Fruit fly (Drosophila melanogaster): ENCODE data around the gene MED30.
A peak's percentile ranks its signal among the peaks of the same experiment; 100 is the strongest.

The MED30 gene

dm6 chr3L:699368-700150, 45.7 kb upstream of the MED30 start (continued):
- TF ChIP-seq pan (optimal IDR thresholded peaks at IDR 0.05): no peak
- no peak for TF ChIP-seq pan (GFP tag; optimal IDR thresholded peaks at IDR 0.05 in 1 of 2, IDR thresholded peaks at IDR 0.05 in 1 of 2)
- peak; percentile 12 for TF ChIP-seq CG33557 (GFP tag; optimal IDR thresholded peaks at IDR 0.05)
- no peak for TF ChIP-seq disco-r (GFP tag; optimal IDR thresholded peaks at IDR 0.05)
- no peak for TF ChIP-seq tna (GFP tag; IDR thresholded peaks at IDR 0.05; ENCODE audit: partially characterized antibody)
- no peak for TF ChIP-seq CG12299 (tag; optimal IDR thresholded peaks at IDR 0.05)
- no peak for TF ChIP-seq CG31224 (GFP tag; IDR thresholded peaks at IDR 0.05)
- no peak for TF ChIP-seq NFAT (GFP tag; IDR thresholded peaks at IDR 0.05)
- no peak for TF ChIP-seq otp (GFP tag; IDR thresholded peaks at IDR 0.05)
- no peak for TF ChIP-seq Ptx1 (GFP tag; IDR thresholded peaks at IDR 0.05)
- TF ChIP-seq eve (GFP tag; optimal IDR thresholded peaks at IDR 0.05): no peak
- TF ChIP-seq sc (optimal IDR thresholded peaks at IDR 0.05): no peak
- no peak for TF ChIP-seq sc (GFP tag; optimal IDR thresholded peaks at IDR 0.05)
- no peak for TF ChIP-seq Hr78 (GFP tag; optimal IDR thresholded peaks at IDR 0.05)
- peak; percentile 43; the same call in 1 of the 2 replicates for TF ChIP-seq klu (GFP tag; IDR thresholded peaks at IDR 0.05)
- TF ChIP-seq ci (GFP tag; IDR thresholded peaks at IDR 0.05): peak; percentile 61; the same call in 2 of the 3 replicates
- TF ChIP-seq sob (GFP tag; IDR thresholded peaks at IDR 0.05): 0 out of 2 replicates have a peak, but pooled peaks have one; percentile 23
- TF ChIP-seq cg (GFP tag; optimal IDR thresholded peaks at IDR 0.05): no peak
- no peak for TF ChIP-seq CG6272 (GFP tag; IDR thresholded peaks at IDR 0.05)
- 0 out of 2 replicates have a peak, but pooled peaks have one; percentile 9 for TF ChIP-seq lmd (GFP tag; IDR thresholded peaks at IDR 0.05)
- no peak for TF ChIP-seq CG1832 (GFP tag; optimal IDR thresholded peaks at IDR 0.05)
- no peak for TF ChIP-seq gsb-n (tag; optimal IDR thresholded peaks at IDR 0.05)
- peak; percentile 15 for TF ChIP-seq twi (tag; optimal IDR thresholded peaks at IDR 0.05)
- TF ChIP-seq zfh2 (GFP tag; optimal IDR thresholded peaks at IDR 0.05): peak; percentile 34
- peak; percentile 22; the same call in 1 of the 2 replicates for TF ChIP-seq chm (GFP tag; IDR thresholded peaks at IDR 0.05)
- no peak for TF ChIP-seq CG1792 (GFP tag; optimal IDR thresholded peaks at IDR 0.05)
- peak; percentile 52 for TF ChIP-seq Sox100B (GFP tag; optimal IDR thresholded peaks at IDR 0.05)
- TF ChIP-seq ro (GFP tag; IDR thresholded peaks at IDR 0.05): no peak
- no peak for TF ChIP-seq HmgD (GFP tag; optimal IDR thresholded peaks at IDR 0.05)
- no peak for TF ChIP-seq CG17802 (tag; optimal IDR thresholded peaks at IDR 0.05)
- no peak for TF ChIP-seq CG7357 (GFP tag; IDR thresholded peaks at IDR 0.05)
- TF ChIP-seq CG4328 (GFP tag; optimal IDR thresholded peaks at IDR 0.05): peak; percentile 24
- TF ChIP-seq D19A (tag; optimal IDR thresholded peaks at IDR 0.05): peak; percentile 55
- no peak for TF ChIP-seq Dip2 (GFP tag; IDR thresholded peaks at IDR 0.05)
- no peak for TF ChIP-seq Kr (GFP tag; optimal IDR thresholded peaks at IDR 0.05)
- no peak for TF ChIP-seq toy (GFP tag; IDR thresholded peaks at IDR 0.05)
- no peak for TF ChIP-seq Spps (tag; optimal IDR thresholded peaks at IDR 0.05)
- peak; percentile 61 for TF ChIP-seq tio (GFP tag; optimal IDR thresholded peaks at IDR 0.05)
- no peak for TF ChIP-seq NC2α (GFP tag; optimal IDR thresholded peaks at IDR 0.05)
- no peak for TF ChIP-seq CG9797 (GFP tag; optimal IDR thresholded peaks at IDR 0.05)
- no peak; the same call in 1 of the 2 replicates for TF ChIP-seq CG9932 (GFP tag; IDR thresholded peaks at IDR 0.05)
- TF ChIP-seq CG2889 (GFP tag; IDR thresholded peaks at IDR 0.05): no peak
- TF ChIP-seq Lpt (GFP tag; optimal IDR thresholded peaks at IDR 0.05): no peak
- peak in 1 of 2 experiments; percentile 64 for TF ChIP-seq Hr51 (GFP tag; optimal IDR thresholded peaks at IDR 0.05)
- no peak for TF ChIP-seq CG3163 (GFP tag; optimal IDR thresholded peaks at IDR 0.05)
- peak; percentile 100 for TF ChIP-seq CG13894 (tag; optimal IDR thresholded peaks at IDR 0.05)
- peak; percentile 46 to 47 for TF ChIP-seq tll (GFP tag; optimal IDR thresholded peaks at IDR 0.05)
- peak; percentile 0 for TF ChIP-seq bab2 (GFP tag; optimal IDR thresholded peaks at IDR 0.05)
- TF ChIP-seq CG14441 (GFP tag; IDR thresholded peaks at IDR 0.05): no peak
- no peak for TF ChIP-seq CG6854 (GFP tag; optimal IDR thresholded peaks at IDR 0.05)

All from whole organism, embryonic.